Worm (Caenorhabditis elegans): Measurements from ENCODE around the gene F20D6.15.

DNA sequence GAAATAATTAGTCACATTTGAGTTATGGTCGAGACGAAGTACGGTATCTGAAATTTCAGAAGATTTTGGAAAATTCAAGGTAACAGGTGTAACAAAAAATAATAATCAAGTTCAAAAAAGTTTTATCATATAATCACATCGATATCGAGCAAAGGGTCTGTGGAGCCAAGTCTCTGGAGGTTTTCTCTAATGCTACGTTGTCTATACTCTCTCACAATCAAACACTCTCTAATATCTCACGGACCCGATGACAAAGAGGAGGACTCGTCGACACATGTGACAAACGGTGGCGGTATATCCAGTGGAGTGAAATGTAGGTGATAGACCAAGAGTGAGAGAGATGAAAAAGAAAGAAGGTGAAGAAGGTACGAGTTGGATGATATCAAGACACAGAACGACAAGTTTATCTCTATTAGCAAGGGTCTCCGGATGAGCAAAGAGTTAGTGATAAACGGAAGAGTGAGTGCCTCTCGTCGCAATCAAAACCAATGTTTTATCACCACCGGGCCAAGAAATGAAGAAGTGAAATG lies 7.7 kb upstream of the F20D6.15 start, which contains the start of gene F20D6.10:
- TF ChIP-seq hmbx-1 (tag; optimal IDR thresholded peaks at IDR 0.05) (no peak), ama-1 (optimal IDR thresholded peaks at IDR 0.05) (no peak), aly-1 (tag; optimal IDR thresholded peaks at IDR 0.05) (no peak), tra-4 (tag; optimal IDR thresholded peaks at IDR 0.05) (no peak)

Measured in whole organism, early embryonic.